Worm (Caenorhabditis elegans): ENCODE results near the gene rilp-1.

The rilp-1 gene

ce11 chrIII:3621211-3621897 lies 14.6 kb upstream of the rilp-1 start (continued):
- TF ChIP-seq hpl-2 (GFP tag; optimal IDR thresholded peaks at IDR 0.05) (no peak), nhr-237 (tag; optimal IDR thresholded peaks at IDR 0.05) (no peak), nhr-85 (tag) (peak; percentile 58), ztf-4 (tag; optimal IDR thresholded peaks at IDR 0.05) (no peak), lin-39 (tag; optimal IDR thresholded peaks at IDR 0.05) (no peak), lin-35 (GFP tag; optimal IDR thresholded peaks at IDR 0.05) (no peak), unc-62 (GFP tag; optimal IDR thresholded peaks at IDR 0.05) (no peak), blmp-1 (tag; optimal IDR thresholded peaks at IDR 0.05) (peak; percentile 51), F16B12.6 (tag; optimal IDR thresholded peaks at IDR 0.05) (no peak)

- TF ChIP-seq nhr-76 (tag; optimal IDR thresholded peaks at IDR 0.05): no peak
- TF ChIP-seq snu-23 (GFP tag; optimal IDR thresholded peaks at IDR 0.05): peak; percentile 30
- no peak for TF ChIP-seq nhr-47 (tag; optimal IDR thresholded peaks at IDR 0.05)
- TF ChIP-seq elt-3 (tag; optimal IDR thresholded peaks at IDR 0.05): no peak
- no peak for TF ChIP-seq lsy-2 (tag; optimal IDR thresholded peaks at IDR 0.05)
- no peak for TF ChIP-seq unc-30 (tag; optimal IDR thresholded peaks at IDR 0.05)
- TF ChIP-seq elt-2 (tag; optimal IDR thresholded peaks at IDR 0.05): no peak
- TF ChIP-seq sptf-1 (tag; optimal IDR thresholded peaks at IDR 0.05): no peak
- no peak for TF ChIP-seq hpl-2 (GFP tag; optimal IDR thresholded peaks at IDR 0.05)
- TF ChIP-seq unc-98 (GFP tag; IDR thresholded peaks at IDR 0.05): no peak
- TF ChIP-seq egl-27 (tag; optimal IDR thresholded peaks at IDR 0.05): no peak
- TF ChIP-seq mab-9 (GFP tag; IDR thresholded peaks at IDR 0.05): no peak
- TF ChIP-seq unc-62 (GFP tag; optimal IDR thresholded peaks at IDR 0.05): no peak
- no peak for TF ChIP-seq egl-13 (tag; optimal IDR thresholded peaks at IDR 0.05)
- TF ChIP-seq mdl-1 (tag; optimal IDR thresholded peaks at IDR 0.05): no peak
- TF ChIP-seq aly-2 (tag; optimal IDR thresholded peaks at IDR 0.05): no peak
- TF ChIP-seq blmp-1 (tag; optimal IDR thresholded peaks at IDR 0.05): peak; percentile 38
- TF ChIP-seq jun-1 (tag; optimal IDR thresholded peaks at IDR 0.05): no peak
- TF ChIP-seq C16A3.4 (tag; optimal IDR thresholded peaks at IDR 0.05): no peak
- no peak for TF ChIP-seq nhr-19 (GFP tag; conservative IDR thresholded peaks at IDR 0.05)
- TF ChIP-seq zag-1 (tag; optimal IDR thresholded peaks at IDR 0.05): no peak
- TF ChIP-seq C04F5.9 (tag; optimal IDR thresholded peaks at IDR 0.05): no peak
- no peak for TF ChIP-seq irx-1 (tag; optimal IDR thresholded peaks at IDR 0.05)
- no peak for TF ChIP-seq ets-5 (GFP tag; IDR thresholded peaks at IDR 0.05)
- no peak for TF ChIP-seq fkh-10 (GFP tag; optimal IDR thresholded peaks at IDR 0.05)
- no peak for TF ChIP-seq skn-1 (tag; optimal IDR thresholded peaks at IDR 0.05)
- TF ChIP-seq F16B12.6 (tag; optimal IDR thresholded peaks at IDR 0.05): no peak
- TF ChIP-seq rnt-1 (tag; optimal IDR thresholded peaks at IDR 0.05): no peak
- peak; percentile 48 for TF ChIP-seq mep-1 (tag; optimal IDR thresholded peaks at IDR 0.05)
- peak; percentile 43 for TF ChIP-seq lin-14 (GFP tag; optimal IDR thresholded peaks at IDR 0.05)
- TF ChIP-seq nhr-71 (tag; optimal IDR thresholded peaks at IDR 0.05): peak; percentile 6
- TF ChIP-seq fkh-4 (tag; optimal IDR thresholded peaks at IDR 0.05; ENCODE audit: borderline replicate concordance): no peak
- no peak for TF ChIP-seq Y116A8C.19 (tag; optimal IDR thresholded peaks at IDR 0.05; ENCODE audit: borderline replicate concordance)
These were observed 12.2 kb upstream of the rilp-1 start for ce11 chrIII:3623772-3624171.

- no peak for TF ChIP-seq tbx-2 (tag; optimal IDR thresholded peaks at IDR 0.05)
- TF ChIP-seq sup-37 (GFP tag; optimal IDR thresholded peaks at IDR 0.05): no peak
- TF ChIP-seq swsn-7 (tag; optimal IDR thresholded peaks at IDR 0.05): no peak
- TF ChIP-seq nhr-237 (tag; optimal IDR thresholded peaks at IDR 0.05): no peak
- no peak for TF ChIP-seq efl-1 (optimal IDR thresholded peaks at IDR 0.05)
- TF ChIP-seq efl-1 (GFP tag; optimal IDR thresholded peaks at IDR 0.05 in 1 of 2): no peak
- TF ChIP-seq C16A3.4 (tag; optimal IDR thresholded peaks at IDR 0.05): no peak
- no peak for TF ChIP-seq fos-1 (tag; optimal IDR thresholded peaks at IDR 0.05)
These were observed 8.9 kb upstream of the rilp-1 start, which contains the start of gene sel-8 for ce11 chrIII:3627042-3627441. sel-8 (minus strand) TSS chrIII:3627142.

Measured in whole organism, L1 larva.